Worm (Caenorhabditis elegans) whole organism, midembryonic: Measurements from ENCODE around the gene ttr-3.

Experiments used
- T22C8.4 ChIP-seq: fragments of 200-800 bp; sonication (Bioruptor generic); IDR thresholded peaks from 2 replicates; pipeline ENCODE4 v1.3.6; 2022; ENCODE audit warnings: missing genetic modification characterization, missing compliant biosample characterization
- cog-1 ChIP-seq: sonication (generic microtip); optimal IDR thresholded peaks from 2 replicates; lab custom pipeline; 2016; ENCODE audit warnings: missing genetic modification characterization, missing compliant biosample characterization
- flt-1 ChIP-seq: fragments of 200-800 bp; sonication (Bioruptor generic); IDR thresholded peaks from 2 replicates; pipeline ENCODE4 v1.3.6; 2022; ENCODE audit warnings: missing genetic modification characterization, missing compliant biosample characterization
- klf-2 ChIP-seq: fragments of 200-800 bp; sonication (Bioruptor generic); conservative IDR thresholded peaks from 2 replicates; pipeline ENCODE4 v1.3.6; 2022; ENCODE audit warnings: missing genetic modification reagents, missing genetic modification characterization, missing compliant biosample characterization
- med-1 ChIP-seq: sonication (generic microtip); optimal IDR thresholded peaks from 2 replicates; lab custom pipeline; 2017; ENCODE audit warnings: missing genetic modification characterization, mild to moderate bottlenecking, missing compliant biosample characterization, antibody characterized with exemption, missing genetic modification reagents; ENCODE audit not compliant: insufficient read depth
- ref-1 ChIP-seq: fragments of 200-800 bp; sonication (Bioruptor generic); conservative IDR thresholded peaks from 2 replicates; pipeline ENCODE4 v1.3.6; 2022; ENCODE audit warnings: missing genetic modification reagents, missing genetic modification characterization, missing compliant biosample characterization
- tab-1 ChIP-seq: fragments of 200-800 bp; sonication (Bioruptor generic); IDR thresholded peaks from 2 replicates; pipeline ENCODE4 v1.3.6; 2022; ENCODE audit warnings: missing genetic modification characterization, missing compliant biosample characterization
- ztf-23 ChIP-seq: fragments of 200-800 bp; sonication (Bioruptor generic); IDR thresholded peaks from 2 replicates; pipeline ENCODE4 v1.3.6; 2022; ENCODE audit warnings: missing genetic modification reagents, missing genetic modification characterization, missing compliant biosample characterization
- ztf-29 ChIP-seq: fragments of 200-800 bp; sonication (Bioruptor generic); IDR thresholded peaks from 2 replicates; pipeline ENCODE4 v1.3.6; 2022; ENCODE audit warnings: missing genetic modification reagents, missing genetic modification characterization, missing compliant biosample characterization

Gene ttr-3

DNA sequence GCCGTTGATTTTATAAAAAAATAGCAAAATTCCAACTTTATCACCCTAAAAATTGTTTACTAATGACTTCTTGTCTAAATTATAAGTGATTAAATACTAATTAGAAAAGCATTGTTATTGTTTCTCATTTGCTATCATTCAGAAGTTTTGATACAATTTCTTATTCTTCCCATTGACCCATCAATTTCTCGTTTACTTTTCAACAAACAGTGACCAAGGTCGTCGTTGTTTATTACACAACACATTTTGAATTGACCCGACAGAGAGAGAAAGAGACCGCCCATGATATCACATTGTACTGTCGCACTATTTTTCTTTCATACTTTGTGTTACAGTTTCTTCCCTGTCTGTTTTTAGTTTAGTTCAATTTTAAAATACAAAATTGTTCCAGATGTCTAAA, 828 bp upstream of the ttr-3 start, which contains the start of gene ttr-2:
Gene ttr-2, plus strand, starts transcription at position 392 of the 400 bp plus-strand sequence.
- no peak for TF ChIP-seq klf-2 (GFP tag; lab: Robert Waterston, UW)
- no peak for TF ChIP-seq flt-1 (GFP tag; lab: Robert Waterston, UW)
- TF ChIP-seq tab-1 (GFP tag; lab: Robert Waterston, UW), result no peak
- TF ChIP-seq ztf-23 (GFP tag; lab: Robert Waterston, UW), result no peak
- TF ChIP-seq cog-1, result no peak
- TF ChIP-seq med-1 (GFP tag; lab: Kevin White, UChicago), result no peak
- TF ChIP-seq ztf-29 (GFP tag; lab: Robert Waterston, UW), result no peak
- TF ChIP-seq ref-1, result no peak
- no peak for TF ChIP-seq T22C8.4 (GFP tag; lab: Robert Waterston, UW)

ce11 chrIII:9922874-9923273, 3.7 kb downstream of the ttr-3 start, which contains the start of gene cbp-2:
Gene cbp-2, plus strand, starts transcription at chrIII:9923174.
- TF ChIP-seq med-1 (GFP tag; lab: Kevin White, UChicago) (no peak), T22C8.4 (GFP tag; lab: Robert Waterston, UW) (no peak), tab-1 (GFP tag; lab: Robert Waterston, UW) (no peak), ref-1 (no peak), ztf-29 (GFP tag; lab: Robert Waterston, UW) (no peak), klf-2 (GFP tag; lab: Robert Waterston, UW) (no peak), flt-1 (GFP tag; lab: Robert Waterston, UW) (no peak), cog-1 (no peak), ztf-23 (GFP tag; lab: Robert Waterston, UW) (no peak)

ce11 chrIII:9922310-9922709, 4.2 kb downstream of the ttr-3 start:
- TF ChIP-seq flt-1 (GFP tag; lab: Robert Waterston, UW) (no peak), ref-1 (no peak), ztf-23 (GFP tag; lab: Robert Waterston, UW) (no peak), ztf-29 (GFP tag; lab: Robert Waterston, UW) (no peak), T22C8.4 (GFP tag; lab: Robert Waterston, UW) (no peak), tab-1 (GFP tag; lab: Robert Waterston, UW) (no peak), cog-1 (no peak), klf-2 (GFP tag; lab: Robert Waterston, UW) (no peak), med-1 (GFP tag; lab: Kevin White, UChicago) (no peak)

DNA sequence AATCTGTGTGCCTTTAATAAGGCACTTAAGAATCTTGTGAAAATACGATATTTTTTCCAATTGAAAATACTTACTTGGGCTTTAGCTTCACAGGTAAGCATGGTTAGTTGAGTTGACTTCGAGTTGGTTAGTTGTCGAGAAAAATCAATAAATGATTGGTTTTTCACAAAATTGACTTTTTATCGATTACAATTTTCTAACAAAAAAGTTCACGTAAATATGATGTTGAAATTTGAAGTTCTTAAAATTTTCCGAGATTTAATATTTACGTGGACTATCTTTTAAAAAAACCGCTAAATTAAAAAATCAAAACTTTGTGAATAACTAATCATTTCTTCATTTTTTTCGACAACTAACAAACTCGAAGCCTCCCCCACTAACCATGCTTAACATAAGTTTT, 5.8 kb downstream of the ttr-3 start, which contains the start of gene F40F12.3:
Gene F40F12.3, minus strand, starts transcription at position 101 of the 400 bp plus-strand sequence.
- TF ChIP-seq cog-1 (no peak), ztf-23 (GFP tag; lab: Robert Waterston, UW) (no peak), T22C8.4 (GFP tag; lab: Robert Waterston, UW) (no peak), ztf-29 (GFP tag; lab: Robert Waterston, UW) (no peak), flt-1 (GFP tag; lab: Robert Waterston, UW) (no peak), klf-2 (GFP tag; lab: Robert Waterston, UW) (no peak)

ce11 chrIII:9913722-9914121, 12.8 kb downstream of the ttr-3 start, which contains the start of gene cbp-3:
Gene cbp-3, plus strand, starts transcription at chrIII:9913993.
- no peak for TF ChIP-seq cog-1
- no peak for TF ChIP-seq klf-2 (GFP tag; lab: Robert Waterston, UW)
- TF ChIP-seq T22C8.4 (GFP tag; lab: Robert Waterston, UW), result no peak
- TF ChIP-seq ztf-29 (GFP tag; lab: Robert Waterston, UW), result no peak
- no peak for TF ChIP-seq tab-1 (GFP tag; lab: Robert Waterston, UW)
- TF ChIP-seq ztf-23 (GFP tag; lab: Robert Waterston, UW), result no peak
- TF ChIP-seq med-1 (GFP tag; lab: Kevin White, UChicago), result no peak
- no peak for TF ChIP-seq ref-1
- no peak for TF ChIP-seq flt-1 (GFP tag; lab: Robert Waterston, UW)

DNA sequence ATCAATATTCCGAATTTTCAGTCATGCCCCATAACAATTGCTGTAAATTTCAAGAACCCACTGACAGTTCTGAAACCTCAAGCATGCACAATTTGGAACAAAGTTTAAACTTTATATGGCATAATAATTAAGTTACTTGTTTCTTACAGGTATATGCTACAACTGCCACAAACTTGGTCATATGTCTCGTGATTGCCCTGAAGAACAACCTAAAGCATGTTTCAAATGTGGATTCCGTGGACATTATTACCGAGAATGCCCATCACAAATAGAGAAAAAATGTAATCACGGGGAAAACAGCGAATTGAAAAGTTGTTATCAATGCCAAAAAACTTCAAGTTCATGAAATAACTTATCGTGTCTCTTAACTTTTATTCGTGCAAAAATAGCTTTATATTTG, 13.6 kb downstream of the ttr-3 start:
- TF ChIP-seq ztf-23 (GFP tag; lab: Robert Waterston, UW) (0 out of 2 replicates have a peak, but pooled peaks have one; percentile 9), med-1 (GFP tag; lab: Kevin White, UChicago) (no peak), klf-2 (GFP tag; lab: Robert Waterston, UW) (no peak), ref-1 (no peak)

DNA sequence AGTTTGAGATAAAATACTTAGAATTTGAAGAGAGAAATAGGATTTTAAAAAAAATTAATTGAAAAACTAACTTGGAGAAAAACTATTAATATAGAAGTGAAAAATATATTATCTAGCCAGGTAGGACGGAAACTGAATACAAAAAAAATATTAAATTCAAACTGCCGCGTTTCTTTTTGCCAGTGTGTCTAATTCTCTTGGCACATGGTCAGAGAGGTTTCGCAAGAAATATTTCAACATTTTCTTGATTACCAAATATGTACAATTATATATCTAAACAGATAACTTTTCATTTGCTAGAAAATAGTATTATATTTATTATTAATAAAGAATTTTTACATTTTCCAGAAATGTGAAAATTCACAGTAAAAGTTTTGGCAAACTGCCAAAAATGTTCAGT, 14.0 kb downstream of the ttr-3 start:
- TF ChIP-seq med-1 (GFP tag; lab: Kevin White, UChicago) (no peak), T22C8.4 (GFP tag; lab: Robert Waterston, UW) (no peak), ztf-29 (GFP tag; lab: Robert Waterston, UW) (no peak), klf-2 (GFP tag; lab: Robert Waterston, UW) (no peak), ztf-23 (GFP tag; lab: Robert Waterston, UW) (no peak), tab-1 (GFP tag; lab: Robert Waterston, UW) (no peak), flt-1 (GFP tag; lab: Robert Waterston, UW) (no peak)

DNA sequence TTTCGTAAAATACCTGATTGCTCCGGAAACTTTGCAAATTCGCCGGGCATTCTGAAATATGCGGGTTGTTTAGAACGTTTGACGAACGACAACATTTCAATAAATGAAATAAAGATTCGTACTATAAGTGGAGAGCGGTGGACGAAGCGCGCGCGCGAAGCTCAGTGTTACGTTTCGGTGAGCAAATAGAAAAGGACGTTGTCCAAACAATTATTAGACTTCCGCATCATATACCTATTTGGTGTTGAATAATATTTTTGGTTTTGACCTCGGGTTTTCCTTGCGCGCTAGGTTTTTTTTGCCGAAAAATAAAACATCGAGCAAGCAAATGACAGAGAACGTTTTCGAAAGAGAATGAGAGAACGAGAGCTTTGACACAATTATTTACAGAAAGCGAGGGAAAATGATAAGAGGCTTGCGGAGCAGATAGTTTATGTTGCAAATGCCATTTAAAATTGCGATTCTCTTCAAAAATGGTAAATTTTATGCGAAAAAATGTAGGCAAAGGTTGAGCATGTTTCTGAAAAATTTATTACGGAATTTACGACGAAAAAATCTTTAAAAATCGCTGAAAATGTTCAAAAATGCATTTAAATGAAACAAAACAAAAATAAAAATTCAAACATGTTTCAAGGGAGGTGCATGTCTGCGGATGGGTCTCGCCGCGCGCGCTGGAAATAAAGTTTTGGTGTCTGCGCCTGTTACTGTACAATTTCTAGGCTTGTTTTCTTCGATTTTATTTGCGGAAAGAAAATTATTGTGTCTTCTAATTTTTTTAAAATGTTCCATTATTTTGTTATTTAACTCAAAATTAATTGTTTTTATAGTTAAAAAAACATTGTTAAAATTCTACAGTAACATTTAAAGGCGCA, 15.7 kb downstream of the ttr-3 start, which contains the start of the genes cyld-1 and F40F12.9:
Gene cyld-1, minus strand, starts transcription at position 51 of the 872 bp plus-strand sequence.
Gene F40F12.9, plus strand, starts transcription at position 721 of the 872 bp plus-strand sequence.
- TF ChIP-seq klf-2 (GFP tag; lab: Robert Waterston, UW) (no peak), T22C8.4 (GFP tag; lab: Robert Waterston, UW) (no peak), flt-1 (GFP tag; lab: Robert Waterston, UW) (no peak), med-1 (GFP tag; lab: Kevin White, UChicago) (no peak), ztf-29 (GFP tag; lab: Robert Waterston, UW) (no peak), cog-1 (no peak), ref-1 (no peak), tab-1 (GFP tag; lab: Robert Waterston, UW) (no peak), ztf-23 (GFP tag; lab: Robert Waterston, UW) (no peak)

DNA sequence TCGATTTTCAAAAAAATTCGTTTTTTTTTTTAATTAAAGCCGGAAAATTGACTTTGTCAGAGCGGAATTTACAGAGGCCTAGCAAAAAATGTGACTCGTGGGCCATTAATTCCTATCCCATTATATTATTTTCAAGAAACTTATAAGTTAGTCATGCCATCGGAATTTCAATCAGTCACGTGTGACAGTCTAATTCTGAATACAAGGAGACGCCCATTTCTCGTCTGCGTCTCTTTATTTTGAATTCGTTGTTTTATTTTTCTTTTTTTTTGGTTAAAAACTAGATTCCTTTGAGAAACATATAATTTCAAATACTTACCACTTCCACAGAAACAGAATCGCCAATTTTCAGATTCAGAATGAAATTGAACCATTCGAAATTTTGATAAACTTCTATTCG, 17.8 kb downstream of the ttr-3 start:
- TF ChIP-seq ref-1 (no peak), tab-1 (GFP tag; lab: Robert Waterston, UW) (no peak), flt-1 (GFP tag; lab: Robert Waterston, UW) (no peak), T22C8.4 (GFP tag; lab: Robert Waterston, UW) (no peak), cog-1 (no peak), med-1 (GFP tag; lab: Kevin White, UChicago) (no peak), ztf-23 (GFP tag; lab: Robert Waterston, UW) (no peak), ztf-29 (GFP tag; lab: Robert Waterston, UW) (no peak)
